Fruit fly (Drosophila melanogaster) Kc167 (cell line): ENCODE data around the gene Sfp23F.

Experiments
- Myc ChIP-seq: fragments of >200 bp; optimal IDR thresholded peaks from 2 replicates; lab custom pipeline; 2017; ENCODE audit warnings: missing external identifiers
- Sin3A ChIP-seq: fragments of >200 bp; optimal IDR thresholded peaks from 2 replicates; lab custom pipeline; 2018; ENCODE audit warnings: missing external identifiers
- h ChIP-seq: fragments of >200 bp; optimal IDR thresholded peaks from 3 replicates; lab custom pipeline; 2018; ENCODE audit warnings: missing external identifiers
- psq ChIP-seq: fragments of >200 bp; optimal IDR thresholded peaks from 2 replicates; lab custom pipeline; 2017; ENCODE audit warnings: missing external identifiers
- ttk ChIP-seq: sonication (Bioruptor generic); optimal IDR thresholded peaks from 2 replicates; lab custom pipeline; 2017; ENCODE audit warnings: missing external identifiers

DNA sequence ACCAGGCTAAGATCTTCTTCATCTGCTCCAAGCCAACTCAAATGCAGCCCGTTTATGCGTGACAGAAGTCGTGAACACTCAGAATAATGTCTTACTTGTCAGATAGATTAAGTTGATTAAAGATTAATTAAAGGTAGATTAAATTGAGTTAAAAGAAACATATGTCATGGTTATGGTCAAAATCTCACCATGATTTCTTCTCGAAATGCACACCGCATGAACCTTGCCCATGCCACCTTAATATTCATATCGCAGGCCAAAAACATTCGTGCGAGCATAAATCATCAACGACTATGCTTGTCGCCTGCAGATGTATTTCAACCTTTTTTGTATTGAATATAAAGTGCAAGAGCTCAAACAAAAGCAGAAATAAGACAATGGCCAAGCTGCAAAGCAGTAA, 49.5 kb upstream of the Sfp23F start:
- TF ChIP-seq psq: no peak
- no peak for TF ChIP-seq Myc (lab: Kevin White, UChicago)
- no peak for TF ChIP-seq h
- no peak for TF ChIP-seq ttk (lab: Kevin White, UChicago)
- TF ChIP-seq Sin3A: no peak
